Fruit fly (Drosophila melanogaster) whole organism, embryonic: Measurements from ENCODE around the gene CG13127.
A peak's percentile ranks its signal among the peaks of the same experiment; 100 is the strongest.

Experiments used
- Ada2b ChIP-seq: fragments of 200-800 bp; sonication (Bioruptor generic); IDR thresholded peaks from 2 replicates; pipeline ENCODE4 v1.3.6; 2022; ENCODE audit warnings: missing biosample characterization, missing genetic modification characterization
- Adf1 ChIP-seq: fragments of 200-800 bp; sonication (Bioruptor generic); IDR thresholded peaks from 2 replicates; pipeline ENCODE4 v1.3.6; 2022; ENCODE audit warnings: missing biosample characterization, missing genetic modification characterization
- Bteb2 ChIP-seq: fragments of 200-800 bp; sonication (Bioruptor generic); optimal IDR thresholded peaks from 2 replicates; lab custom pipeline; 2016; ENCODE audit warnings: missing biosample characterization, missing genetic modification characterization
- CG1024 ChIP-seq: fragments of 200-800 bp; sonication (Bioruptor generic); IDR thresholded peaks from 2 replicates; pipeline ENCODE4 v1.3.6; 2022; ENCODE audit warnings: missing biosample characterization, missing genetic modification characterization
- CG10274 ChIP-seq: fragments of 200-800 bp; sonication (Bioruptor generic); optimal IDR thresholded peaks from 3 replicates; lab custom pipeline; 2017; ENCODE audit warnings: missing biosample characterization, mild to moderate bottlenecking, missing genetic modification characterization
- CG11085 ChIP-seq: fragments of 200-800 bp; sonication (Bioruptor generic); IDR thresholded peaks from 2 replicates; pipeline ENCODE4 v1.3.6; 2022; ENCODE audit warnings: missing biosample characterization, missing genetic modification characterization
- CG12769 ChIP-seq: fragments of 200-800 bp; sonication (Bioruptor generic); optimal IDR thresholded peaks from 2 replicates; lab custom pipeline; 2019; ENCODE audit warnings: missing biosample characterization, mild to moderate bottlenecking, missing genetic modification characterization, moderate library complexity
- CG14710 ChIP-seq: fragments of 200-800 bp; sonication (Bioruptor generic); optimal IDR thresholded peaks from 3 replicates; lab custom pipeline; 2019; ENCODE audit warnings: missing biosample characterization, mild to moderate bottlenecking, missing genetic modification characterization, moderate library complexity
- CG1603 ChIP-seq: fragments of 200-800 bp; sonication (Bioruptor generic); optimal IDR thresholded peaks from 2 replicates; lab custom pipeline; 2019; ENCODE audit warnings: missing biosample characterization, mild to moderate bottlenecking, missing genetic modification characterization, moderate library complexity
- CG16863 ChIP-seq: fragments of 200-800 bp; sonication (Bioruptor generic); optimal IDR thresholded peaks from 3 replicates; lab custom pipeline; 2016; ENCODE audit warnings: missing biosample characterization, missing genetic modification characterization
- CG1792 ChIP-seq: fragments of 200-800 bp; sonication (Bioruptor generic); optimal IDR thresholded peaks from 2 replicates; lab custom pipeline; 2016; ENCODE audit warnings: missing biosample characterization, missing genetic modification characterization
- CG2199 ChIP-seq: fragments of 200-800 bp; sonication (Bioruptor generic); IDR thresholded peaks from 3 replicates; pipeline ENCODE4 v1.3.6; 2022; ENCODE audit warnings: missing biosample characterization, missing genetic modification characterization
- CG2678 ChIP-seq: fragments of 200-800 bp; sonication (Bioruptor generic); optimal IDR thresholded peaks from 3 replicates; lab custom pipeline; 2019; ENCODE audit warnings: missing biosample characterization, mild to moderate bottlenecking, missing genetic modification characterization, moderate library complexity
- CG3065 ChIP-seq: fragments of 200-800 bp; sonication (Bioruptor generic); optimal IDR thresholded peaks from 2 replicates; lab custom pipeline; 2016; ENCODE audit warnings: missing biosample characterization, missing genetic modification characterization
- CG31224 ChIP-seq: fragments of 200-800 bp; sonication (Bioruptor generic); IDR thresholded peaks from 2 replicates; pipeline ENCODE4 v1.3.6; 2022; ENCODE audit warnings: missing biosample characterization, missing genetic modification characterization
- CG31365 ChIP-seq: fragments of 200-800 bp; sonication (Bioruptor generic); optimal IDR thresholded peaks from 2 replicates; lab custom pipeline; 2018; ENCODE audit warnings: missing biosample characterization, mild to moderate bottlenecking, missing genetic modification characterization
- CG32772 ChIP-seq: fragments of 200-800 bp; sonication (Bioruptor generic); IDR thresholded peaks from 2 replicates; pipeline ENCODE4 v1.3.6; 2022; ENCODE audit warnings: missing biosample characterization, missing genetic modification characterization
- CG3838 ChIP-seq: fragments of 200-800 bp; sonication (Bioruptor generic); optimal IDR thresholded peaks from 3 replicates; lab custom pipeline; 2016; ENCODE audit warnings: missing biosample characterization, missing genetic modification characterization
- CG42726 ChIP-seq: fragments of 200-800 bp; sonication (Bioruptor generic); IDR thresholded peaks from 2 replicates; pipeline ENCODE4 v1.3.6; 2022; ENCODE audit warnings: missing biosample characterization, missing genetic modification characterization; ENCODE audit not compliant: partially characterized antibody
- CG4820 ChIP-seq: fragments of 200-800 bp; sonication (Bioruptor generic); optimal IDR thresholded peaks from 3 replicates; lab custom pipeline; 2016; ENCODE audit warnings: missing biosample characterization, missing genetic modification characterization
- CG5180 ChIP-seq: fragments of 200-800 bp; sonication (Bioruptor generic); optimal IDR thresholded peaks from 3 replicates; lab custom pipeline; 2017; ENCODE audit warnings: missing biosample characterization, missing genetic modification characterization, mild to moderate bottlenecking, moderate library complexity, missing genetic modification reagents
- CG6272 ChIP-seq: fragments of 200-800 bp; sonication (Bioruptor generic); IDR thresholded peaks from 2 replicates; pipeline ENCODE4 v1.3.6; 2022; ENCODE audit warnings: missing biosample characterization, missing genetic modification characterization
- CTCF ChIP-seq: fragments of 200-800 bp; sonication (Bioruptor generic); optimal IDR thresholded peaks from 2 replicates; lab custom pipeline; 2017; ENCODE audit warnings: missing biosample characterization, mild to moderate bottlenecking, missing genetic modification characterization, moderate library complexity
- CoRest ChIP-seq: fragments of 200-800 bp; sonication (Bioruptor generic); optimal IDR thresholded peaks from 3 replicates; lab custom pipeline; 2018; ENCODE audit warnings: missing biosample characterization, mild to moderate bottlenecking, missing genetic modification characterization, moderate library complexity
- Dad ChIP-seq: fragments of 200-800 bp; sonication (Bioruptor generic); optimal IDR thresholded peaks from 3 replicates; lab custom pipeline; 2016; ENCODE audit warnings: missing biosample characterization, missing genetic modification characterization
- Dbx ChIP-seq: fragments of 200-800 bp; sonication (Bioruptor generic); IDR thresholded peaks from 3 replicates; pipeline ENCODE4 v1.3.6; 2022; ENCODE audit warnings: missing biosample characterization, missing genetic modification characterization
- Dip2 ChIP-seq: fragments of 200-800 bp; sonication (Bioruptor generic); IDR thresholded peaks from 2 replicates; pipeline ENCODE4 v1.3.6; 2022; ENCODE audit warnings: missing biosample characterization, missing genetic modification characterization
- Dp ChIP-seq: fragments of 200-800 bp; sonication (Bioruptor generic); optimal IDR thresholded peaks from 2 replicates; lab custom pipeline; 2018; ENCODE audit warnings: missing biosample characterization, mild to moderate bottlenecking, missing genetic modification characterization, moderate library complexity
- GATAe ChIP-seq: fragments of 200-800 bp; sonication (Bioruptor generic); conservative IDR thresholded peaks from 2 replicates; pipeline ENCODE4 v1.3.6; 2022; ENCODE audit warnings: missing biosample characterization, missing genetic modification characterization
- Max ChIP-seq: fragments of 200-800 bp; sonication (Bioruptor generic); optimal IDR thresholded peaks from 2 replicates; lab custom pipeline; 2016; ENCODE audit warnings: missing biosample characterization, mild to moderate bottlenecking, missing genetic modification characterization
- NC2β ChIP-seq: fragments of 200-800 bp; sonication (Bioruptor generic); optimal IDR thresholded peaks from 2 replicates; lab custom pipeline; 2016; ENCODE audit warnings: missing biosample characterization, missing genetic modification characterization
- Six4 ChIP-seq: fragments of 200-800 bp; sonication (Bioruptor generic); optimal IDR thresholded peaks from 2 replicates; lab custom pipeline; 2016; ENCODE audit warnings: missing biosample characterization, missing genetic modification characterization
- Ssrp ChIP-seq: fragments of 200-800 bp; sonication (Bioruptor generic); optimal IDR thresholded peaks from 2 replicates; lab custom pipeline; 2018; ENCODE audit warnings: missing biosample characterization, mild to moderate bottlenecking, missing genetic modification characterization, moderate library complexity
- Stat92E ChIP-seq, 3 experiments: fragments of >200 bp in 2 of 3; fragments of 200-800 bp in 1 of 3; sonication (Bioruptor generic) in 1 of 3; optimal IDR thresholded peaks; 2 replicates each; lab custom pipeline; 2017 to 2019; ENCODE audit warnings: missing biosample characterization in 3 of 3, missing genetic modification characterization in 3 of 3, mild to moderate bottlenecking in 1 of 3, moderate library complexity in 1 of 3
- Xrp1 ChIP-seq: fragments of 200-800 bp; sonication (Bioruptor generic); IDR thresholded peaks from 2 replicates; pipeline ENCODE4 v1.3.6; 2022; ENCODE audit warnings: missing biosample characterization, missing genetic modification characterization
- az2 ChIP-seq: fragments of 200-800 bp; sonication (Bioruptor generic); optimal IDR thresholded peaks from 3 replicates; lab custom pipeline; 2016; ENCODE audit warnings: missing biosample characterization, missing genetic modification characterization
- crp ChIP-seq, 2 experiments: fragments of 200-800 bp; sonication (Bioruptor generic); optimal IDR thresholded peaks; 2 replicates in 1 of 2; 3 replicates in 1 of 2; lab custom pipeline; 2017; ENCODE audit warnings: missing biosample characterization in 2 of 2, missing genetic modification characterization in 2 of 2, mild to moderate bottlenecking in 1 of 2, moderate library complexity in 1 of 2
- dm ChIP-seq: fragments of 200-800 bp; sonication (Bioruptor generic); optimal IDR thresholded peaks from 3 replicates; lab custom pipeline; 2016; ENCODE audit warnings: missing biosample characterization, missing genetic modification characterization
- hbn ChIP-seq: fragments of 200-800 bp; sonication (Bioruptor generic); IDR thresholded peaks from 2 replicates; pipeline ENCODE4 v1.3.6; 2022; ENCODE audit warnings: missing biosample characterization, missing genetic modification characterization; ENCODE audit not compliant: partially characterized antibody
- pnt ChIP-seq: fragments of 200-800 bp; sonication (Bioruptor generic); optimal IDR thresholded peaks from 3 replicates; lab custom pipeline; 2016; ENCODE audit warnings: missing biosample characterization, missing genetic modification characterization
- so ChIP-seq: fragments of 200-800 bp; sonication (Bioruptor generic); IDR thresholded peaks from 3 replicates; pipeline ENCODE4 v1.3.6; 2022; ENCODE audit warnings: missing biosample characterization, missing genetic modification characterization
- ssp ChIP-seq: fragments of 200-800 bp; sonication (Bioruptor generic); IDR thresholded peaks from 2 replicates; pipeline ENCODE4 v1.3.6; 2022; ENCODE audit warnings: missing biosample characterization, missing genetic modification characterization
- trh ChIP-seq: fragments of 200-800 bp; sonication (Bioruptor generic); optimal IDR thresholded peaks from 2 replicates; lab custom pipeline; 2016; ENCODE audit warnings: missing biosample characterization, missing genetic modification characterization
- vfl ChIP-seq: fragments of 200-800 bp; sonication (Bioruptor generic); optimal IDR thresholded peaks from 2 replicates; lab custom pipeline; 2016; ENCODE audit warnings: missing biosample characterization, missing genetic modification characterization
- vvl ChIP-seq: fragments of 200-800 bp; sonication (Bioruptor generic); IDR thresholded peaks from 2 replicates; pipeline ENCODE4 v1.3.6; 2022; ENCODE audit warnings: missing biosample characterization, missing genetic modification characterization
- zen2 ChIP-seq: fragments of 200-800 bp; sonication (Bioruptor generic); IDR thresholded peaks from 3 replicates; pipeline ENCODE4 v1.3.6; 2022; ENCODE audit warnings: missing biosample characterization, missing genetic modification characterization; ENCODE audit not compliant: partially characterized antibody

CG13127 gene

dm6 chr2L:9984078-9984772 is 42.3 kb upstream of the CG13127 start, which contains the start of gene bib (continued):
- peak; percentile 26; the same call in 1 of the 2 replicates for TF ChIP-seq CG31224 (GFP tag; lab: Robert Waterston, UW)
- TF ChIP-seq Ada2b (GFP tag; lab: Robert Waterston, UW): peak; percentile 39; the same call in 1 of the 2 replicates
- TF ChIP-seq CG3838 (GFP tag; lab: Kevin White, UChicago): peak; percentile 48
- TF ChIP-seq CTCF: peak; percentile 31
- peak; percentile 16 for TF ChIP-seq CG10274 (GFP tag; lab: Kevin White, UChicago)
- no peak for TF ChIP-seq CG1792 (GFP tag; lab: Kevin White, UChicago)
- TF ChIP-seq CG2678 (tag; lab: Kevin White, UChicago): peak; percentile 90

dm6 chr2L:9986402-9987350 is 39.8 kb upstream of the CG13127 start:
- TF ChIP-seq zen2 (GFP tag; lab: Robert Waterston, UW) (no peak), CG32772 (peak; percentile 76; the same call in 1 of the 2 replicates), ssp (GFP tag; lab: Robert Waterston, UW) (peak; percentile 52), CG14710 (tag; lab: Kevin White, UChicago) (peak; percentile 47), Bteb2 (GFP tag; lab: Kevin White, UChicago) (no peak), dm (GFP tag; lab: Kevin White, UChicago) (no peak), CG1024 (peak; percentile 70), CG5180 (GFP tag; lab: Kevin White, UChicago) (no peak), crp (GFP tag; optimal IDR thresholded peaks at IDR 0.05; lab: Kevin White, UChicago) (no peak), CG12769 (tag; lab: Kevin White, UChicago) (no peak), CG6272 (GFP tag; lab: Robert Waterston, UW) (peak; percentile 33; the same call in 1 of the 2 replicates), CG1603 (tag; lab: Kevin White, UChicago) (peak; percentile 83), NC2β (GFP tag; lab: Kevin White, UChicago) (no peak), Dip2 (GFP tag; lab: Robert Waterston, UW) (no peak), GATAe (GFP tag; lab: Robert Waterston, UW) (no peak), Stat92E (GFP tag; optimal IDR thresholded peaks at IDR 0.05; lab: Kevin White, UChicago) (no peak), trh (GFP tag; lab: Kevin White, UChicago) (no peak), Six4 (GFP tag; lab: Kevin White, UChicago) (peak; percentile 60), Dbx (no peak), vvl (GFP tag; lab: Robert Waterston, UW) (peak; percentile 87), Ssrp (tag; lab: Kevin White, UChicago) (peak; percentile 59), pnt (GFP tag; lab: Kevin White, UChicago) (no peak), CG11085 (GFP tag; lab: Robert Waterston, UW) (peak; percentile 24; the same call in 1 of the 2 replicates), az2 (GFP tag; lab: Kevin White, UChicago) (peak; percentile 34), Dp (GFP tag; lab: Kevin White, UChicago) (no peak), CoRest (tag; lab: Kevin White, UChicago) (no peak), so (GFP tag; lab: Robert Waterston, UW) (no peak), Adf1 (GFP tag; lab: Robert Waterston, UW) (no peak), hbn (no peak), CG4820 (GFP tag; lab: Kevin White, UChicago) (peak; percentile 60), Dad (no peak), CG3065 (GFP tag; lab: Kevin White, UChicago) (no peak), CG2199 (GFP tag; lab: Robert Waterston, UW) (0 out of 3 replicates have a peak, but pooled peaks have one; percentile 27), CG16863 (GFP tag; lab: Kevin White, UChicago) (peak; percentile 19), vfl (GFP tag; lab: Kevin White, UChicago) (no peak), CG31365 (tag; lab: Kevin White, UChicago) (no peak), Max (no peak), Xrp1 (GFP tag; lab: Robert Waterston, UW) (peak; percentile 85), CG42726 (GFP tag; lab: Robert Waterston, UW) (no peak)
